Fruit fly (Drosophila melanogaster): Measurements from ENCODE around the gene mtDNA-helicase.
A peak's percentile ranks its signal among the peaks of the same experiment; 100 is the strongest.

The mtDNA-helicase gene

DNA sequence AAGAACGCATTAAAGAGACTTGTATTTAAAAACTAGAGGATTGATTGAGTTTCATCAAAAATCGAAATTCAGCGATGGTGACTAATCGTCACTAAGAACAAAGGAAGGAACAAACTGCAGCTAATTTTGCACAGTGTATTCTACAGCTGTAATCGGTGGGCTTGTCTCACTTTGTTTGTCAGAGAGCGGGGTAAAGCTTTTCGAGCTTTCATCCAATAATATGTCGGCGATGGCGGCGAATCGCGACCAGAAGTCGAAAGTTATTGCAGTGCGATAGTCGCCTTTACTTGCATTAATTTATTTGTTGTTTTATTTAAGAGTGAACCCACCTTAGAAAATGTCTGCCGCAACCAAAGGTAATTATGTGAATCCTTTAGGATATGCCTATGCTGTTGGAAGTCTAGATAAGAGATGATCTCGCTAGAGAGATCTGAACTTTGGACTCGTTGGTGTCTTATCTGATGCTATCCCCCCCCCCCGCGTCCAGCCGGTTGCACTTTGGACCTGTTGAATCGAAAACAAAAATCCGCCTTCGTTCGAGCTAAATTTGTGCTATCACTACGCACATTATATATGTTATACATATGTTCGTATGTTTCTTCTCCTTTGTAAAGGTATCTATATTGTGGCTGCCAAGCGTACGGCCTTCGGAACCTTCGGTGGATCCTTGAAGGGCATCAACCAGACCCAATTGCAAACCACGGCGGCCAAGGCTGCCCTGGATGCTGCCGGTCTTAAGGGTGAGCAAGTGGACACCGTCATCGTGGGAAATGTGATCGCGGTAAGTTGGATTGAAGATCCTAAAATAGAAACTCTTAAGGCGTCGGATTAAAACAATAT, 22.0 kb upstream of the mtDNA-helicase start, which contains the start of gene yip2 (continued):
- no peak; the same call in 2 of the 3 replicates for TF ChIP-seq Optix (GFP tag; IDR thresholded peaks at IDR 0.05)
- peak; percentile 55 for TF ChIP-seq CG7839 (tag; optimal IDR thresholded peaks at IDR 0.05)
- no peak for TF ChIP-seq CG8290 (GFP tag; optimal IDR thresholded peaks at IDR 0.05)
- TF ChIP-seq CG8290 (tag; optimal IDR thresholded peaks at IDR 0.05), result peak in 1 of 2 experiments; percentile 86
- peak; percentile 39 for TF ChIP-seq CG9817 (tag; optimal IDR thresholded peaks at IDR 0.05)
- 0 out of 4 replicates have a peak, but pooled peaks have one; percentile 33 for TF ChIP-seq Dll (GFP tag; IDR thresholded peaks at IDR 0.05; ENCODE audit: partially characterized antibody)
- TF ChIP-seq CG18599 (GFP tag; optimal IDR thresholded peaks at IDR 0.05), result peak; percentile 73
- TF ChIP-seq CG6683 (GFP tag; optimal IDR thresholded peaks at IDR 0.05), result peak; percentile 36
- peak; percentile 2 for TF ChIP-seq BEAF-32 (GFP tag; optimal IDR thresholded peaks at IDR 0.05)
- no peak for TF ChIP-seq CG1647 (GFP tag; optimal IDR thresholded peaks at IDR 0.05)
- TF ChIP-seq CG5245 (GFP tag; optimal IDR thresholded peaks at IDR 0.05), result no peak
- TF ChIP-seq CkIIα-i1 (GFP tag; IDR thresholded peaks at IDR 0.05), result no peak
- TF ChIP-seq usp (GFP tag; optimal IDR thresholded peaks at IDR 0.05), result no peak
- TF ChIP-seq CG11247 (GFP tag; IDR thresholded peaks at IDR 0.05), result peak; percentile 40
- TF ChIP-seq CG10209 (GFP tag; optimal IDR thresholded peaks at IDR 0.05), result peak; percentile 51
- peak in 1 of 2 experiments; percentile 65 for TF ChIP-seq Eip74EF (GFP tag; optimal IDR thresholded peaks at IDR 0.05)
- no peak for TF ChIP-seq HLH4C (GFP tag; IDR thresholded peaks at IDR 0.05; ENCODE audit: partially characterized antibody)
- TF ChIP-seq crol (GFP tag; IDR thresholded peaks at IDR 0.05), result peak; percentile 66
- TF ChIP-seq lola (GFP tag; optimal IDR thresholded peaks at IDR 0.05), result no peak
- peak; percentile 48 for TF ChIP-seq CG1792 (GFP tag; optimal IDR thresholded peaks at IDR 0.05)
- TF ChIP-seq CG8388 (GFP tag; optimal IDR thresholded peaks at IDR 0.05), result peak; percentile 52
- peak; percentile 7 for TF ChIP-seq CG12744 (GFP tag; optimal IDR thresholded peaks at IDR 0.05)
- peak; percentile 32; the same call in 1 of the 2 replicates for TF ChIP-seq CG11696 (GFP tag; IDR thresholded peaks at IDR 0.05)
- peak; percentile 71 for TF ChIP-seq BtbVII (GFP tag; optimal IDR thresholded peaks at IDR 0.05)
- 0 out of 2 replicates have a peak, but pooled peaks have one; percentile 17 for TF ChIP-seq sisA (GFP tag; IDR thresholded peaks at IDR 0.05)
- TF ChIP-seq ftz-f1 (GFP tag; optimal IDR thresholded peaks at IDR 0.05), result no peak
- TF ChIP-seq Hmr (GFP tag; optimal IDR thresholded peaks at IDR 0.05), result peak; percentile 72
- TF ChIP-seq kah (GFP tag; optimal IDR thresholded peaks at IDR 0.05), result peak; percentile 86
- no peak for TF ChIP-seq p53 (GFP tag; optimal IDR thresholded peaks at IDR 0.05)
- peak; percentile 1 for TF ChIP-seq fd96Cb (tag; optimal IDR thresholded peaks at IDR 0.05)
- TF ChIP-seq CG11695 (GFP tag; IDR thresholded peaks at IDR 0.05), result peak; percentile 63
- no peak for TF ChIP-seq CG9876 (GFP tag; optimal IDR thresholded peaks at IDR 0.05)
- peak; percentile 56; the same call in 1 of the 2 replicates for TF ChIP-seq ranshi (GFP tag; IDR thresholded peaks at IDR 0.05)
- TF ChIP-seq Mes4 (GFP tag; optimal IDR thresholded peaks at IDR 0.05), result peak; percentile 20
- peak; percentile 46; the same call in 1 of the 2 replicates for TF ChIP-seq seq (GFP tag; IDR thresholded peaks at IDR 0.05)
- TF ChIP-seq chn (GFP tag; optimal IDR thresholded peaks at IDR 0.05), result peak; percentile 34
- peak; percentile 35 for TF ChIP-seq cwo (GFP tag; optimal IDR thresholded peaks at IDR 0.05)
- peak; percentile 53; the same call in 1 of the 3 replicates for TF ChIP-seq otp (GFP tag; IDR thresholded peaks at IDR 0.05)
- no peak for TF ChIP-seq pum (GFP tag; optimal IDR thresholded peaks at IDR 0.05)
- TF ChIP-seq CG8478 (optimal IDR thresholded peaks at IDR 0.05), result no peak
- TF ChIP-seq Ptx1 (GFP tag; IDR thresholded peaks at IDR 0.05), result peak; percentile 52; the same call in 1 of the 2 replicates
- TF ChIP-seq chm (GFP tag; IDR thresholded peaks at IDR 0.05), result peak; percentile 64; the same call in 1 of the 2 replicates
- TF ChIP-seq CG4707 (GFP tag; optimal IDR thresholded peaks at IDR 0.05), result peak; percentile 59
- peak; percentile 50 for TF ChIP-seq slp2 (GFP tag; optimal IDR thresholded peaks at IDR 0.05)
- TF ChIP-seq nmo (GFP tag; optimal IDR thresholded peaks at IDR 0.05), result peak; percentile 22
- no peak; the same call in 1 of the 2 replicates for TF ChIP-seq dimm (GFP tag; IDR thresholded peaks at IDR 0.05)
- TF ChIP-seq Dfd (GFP tag; optimal IDR thresholded peaks at IDR 0.05), result no peak
- peak; percentile 49; the same call in 1 of the 2 replicates for TF ChIP-seq E2f2 (GFP tag; IDR thresholded peaks at IDR 0.05)

All from whole organism, embryonic.